Worm (Caenorhabditis elegans) whole organism, midembryonic: ENCODE measurements around the gene B0222.15.

ENCODE experiments used
- klf-2 ChIP-seq: fragments of 200-800 bp; sonication (Bioruptor generic); conservative IDR thresholded peaks from 2 replicates; pipeline ENCODE4 v1.3.6; 2022; ENCODE audit warnings: missing genetic modification reagents, missing genetic modification characterization, missing compliant biosample characterization
- tab-1 ChIP-seq: fragments of 200-800 bp; sonication (Bioruptor generic); IDR thresholded peaks from 2 replicates; pipeline ENCODE4 v1.3.6; 2022; ENCODE audit warnings: missing genetic modification characterization, missing compliant biosample characterization
- ztf-23 ChIP-seq: fragments of 200-800 bp; sonication (Bioruptor generic); IDR thresholded peaks from 2 replicates; pipeline ENCODE4 v1.3.6; 2022; ENCODE audit warnings: missing genetic modification reagents, missing genetic modification characterization, missing compliant biosample characterization
- ztf-29 ChIP-seq: fragments of 200-800 bp; sonication (Bioruptor generic); IDR thresholded peaks from 2 replicates; pipeline ENCODE4 v1.3.6; 2022; ENCODE audit warnings: missing genetic modification reagents, missing genetic modification characterization, missing compliant biosample characterization

DNA sequence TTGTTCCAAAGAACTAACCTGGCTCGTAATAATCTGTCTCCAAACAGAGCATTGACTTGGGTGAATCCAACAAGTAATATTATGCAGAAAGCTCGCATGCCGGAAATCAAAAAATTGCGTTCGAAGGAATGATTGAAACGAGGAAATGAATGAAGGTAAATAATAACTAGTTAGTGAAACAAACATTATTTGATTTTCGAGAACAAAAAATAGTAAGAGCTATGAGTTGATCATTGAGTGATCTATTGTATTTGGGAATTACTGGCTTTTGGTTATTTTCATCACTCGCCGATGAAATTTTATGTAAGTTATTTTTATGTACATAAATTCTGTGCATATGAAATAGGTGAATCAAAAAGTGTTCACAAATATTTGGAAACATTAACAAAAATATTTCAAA lies 1.8 kb downstream of the B0222.15 start, which contains the start of gene B0222.5:
- TF ChIP-seq ztf-23 (GFP tag; lab: Robert Waterston, UW): no peak
- no peak for TF ChIP-seq klf-2 (GFP tag; lab: Robert Waterston, UW)
- TF ChIP-seq ztf-29: no peak
- TF ChIP-seq tab-1 (GFP tag; lab: Robert Waterston, UW): no peak
